Fruit fly (Drosophila melanogaster): ENCODE data around the gene CG43155.

CG43155 gene

DNA sequence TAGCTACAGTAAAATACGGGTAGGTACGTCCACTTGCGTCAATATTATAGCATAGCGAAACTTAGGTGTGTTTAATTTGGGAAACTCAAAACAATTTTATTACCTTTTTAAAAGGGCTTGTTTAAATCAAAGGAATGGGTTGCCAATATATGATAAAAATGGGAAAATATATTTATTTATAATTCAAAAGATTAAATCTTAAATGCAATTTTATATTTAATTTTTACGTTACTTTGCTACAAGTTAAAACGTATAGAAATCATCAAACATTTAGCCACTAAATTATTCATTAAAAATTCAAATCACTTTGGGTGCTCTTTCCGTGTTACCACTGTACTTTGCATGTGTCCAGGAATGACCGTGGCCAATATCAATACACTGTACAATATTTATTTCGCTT lies 18.6 kb upstream of the CG43155 start (continued):
- peak; percentile 9 for TF ChIP-seq CG13775 (GFP tag; optimal IDR thresholded peaks at IDR 0.05)
- peak; percentile 20 for TF ChIP-seq nmo (GFP tag; optimal IDR thresholded peaks at IDR 0.05)
- TF ChIP-seq phol (tag; optimal IDR thresholded peaks at IDR 0.05): peak; percentile 32
- TF ChIP-seq Fer1 (GFP tag; optimal IDR thresholded peaks at IDR 0.05): peak; percentile 51
- TF ChIP-seq ara (GFP tag; IDR thresholded peaks at IDR 0.05): no peak
- no peak for TF ChIP-seq CG10979 (tag; optimal IDR thresholded peaks at IDR 0.05)
- TF ChIP-seq Meics (GFP tag; optimal IDR thresholded peaks at IDR 0.05): peak; percentile 58
- peak; percentile 73 for TF ChIP-seq CG11504 (tag; optimal IDR thresholded peaks at IDR 0.05)
- TF ChIP-seq tin (GFP tag; optimal IDR thresholded peaks at IDR 0.05): no peak
- TF ChIP-seq gem (tag; optimal IDR thresholded peaks at IDR 0.05): peak; percentile 68
- TF ChIP-seq CG7556 (GFP tag; optimal IDR thresholded peaks at IDR 0.05): peak; percentile 20
- no peak for TF ChIP-seq CG13287 (GFP tag; IDR thresholded peaks at IDR 0.05; ENCODE audit: partially characterized antibody)
- peak; percentile 18 for TF ChIP-seq CG12391 (tag; optimal IDR thresholded peaks at IDR 0.05)
- TF ChIP-seq CG13624 (GFP tag; optimal IDR thresholded peaks at IDR 0.05): no peak
- peak; percentile 8 for TF ChIP-seq Blimp-1 (GFP tag; optimal IDR thresholded peaks at IDR 0.05)
- no peak for TF ChIP-seq NfI (GFP tag; optimal IDR thresholded peaks at IDR 0.05)
- TF ChIP-seq ham (GFP tag; IDR thresholded peaks at IDR 0.05): no peak
- peak; percentile 47 for TF ChIP-seq CG8924 (tag; optimal IDR thresholded peaks at IDR 0.05)
- TF ChIP-seq Sox102F (GFP tag; optimal IDR thresholded peaks at IDR 0.05): peak; percentile 38
- peak; percentile 34 for TF ChIP-seq PHDP (tag; optimal IDR thresholded peaks at IDR 0.05)
- TF ChIP-seq CG7839 (tag; optimal IDR thresholded peaks at IDR 0.05): peak; percentile 52
- TF ChIP-seq CG10543 (GFP tag; optimal IDR thresholded peaks at IDR 0.05): peak; percentile 15
- peak; percentile 40; the same call in 1 of the 2 replicates for TF ChIP-seq Ptx1 (GFP tag; IDR thresholded peaks at IDR 0.05)
- TF ChIP-seq Rfx (GFP tag; IDR thresholded peaks at IDR 0.05): 0 out of 2 replicates have a peak, but pooled peaks have one; percentile 21
- 0 out of 2 replicates have a peak, but pooled peaks have one; percentile 6 for TF ChIP-seq vvl (GFP tag; IDR thresholded peaks at IDR 0.05)
- peak; percentile 38 for TF ChIP-seq lab (GFP tag; optimal IDR thresholded peaks at IDR 0.05)
- TF ChIP-seq Vsx1 (GFP tag; optimal IDR thresholded peaks at IDR 0.05): peak; percentile 1
- peak; percentile 6 for TF ChIP-seq CG1233 (GFP tag; optimal IDR thresholded peaks at IDR 0.05)
- peak; percentile 18 for TF ChIP-seq scrt (GFP tag; optimal IDR thresholded peaks at IDR 0.05)
- peak; percentile 43 for TF ChIP-seq CG30403 (GFP tag; optimal IDR thresholded peaks at IDR 0.05)
- TF ChIP-seq tio (GFP tag; optimal IDR thresholded peaks at IDR 0.05): peak; percentile 10
- TF ChIP-seq CG8388 (GFP tag; optimal IDR thresholded peaks at IDR 0.05): peak; percentile 18
- 0 out of 2 replicates have a peak, but pooled peaks have one; percentile 30 for TF ChIP-seq seq (GFP tag; IDR thresholded peaks at IDR 0.05)
- peak; percentile 29 for TF ChIP-seq CG12104 (GFP tag; optimal IDR thresholded peaks at IDR 0.05)
- TF ChIP-seq CG18599 (GFP tag; optimal IDR thresholded peaks at IDR 0.05): peak; percentile 49
- peak; percentile 28 for TF ChIP-seq CG9437 (GFP tag; optimal IDR thresholded peaks at IDR 0.05)
- TF ChIP-seq pan (optimal IDR thresholded peaks at IDR 0.05): no peak
- TF ChIP-seq pan (GFP tag; optimal IDR thresholded peaks at IDR 0.05 in 1 of 2, IDR thresholded peaks at IDR 0.05 in 1 of 2): peak in 1 of 2 experiments; percentile 4
- TF ChIP-seq Hr51 (GFP tag; optimal IDR thresholded peaks at IDR 0.05): peak in 1 of 2 experiments; percentile 60
- no peak for TF ChIP-seq odd (GFP tag; optimal IDR thresholded peaks at IDR 0.05)
- peak; percentile 45 for TF ChIP-seq lmd (GFP tag; IDR thresholded peaks at IDR 0.05)
- peak; percentile 11 for TF ChIP-seq fd96Cb (tag; optimal IDR thresholded peaks at IDR 0.05)
- peak; percentile 27 for TF ChIP-seq tap (tag; optimal IDR thresholded peaks at IDR 0.05)
- peak in 1 of 2 experiments; percentile 46 for TF ChIP-seq dpn (GFP tag; optimal IDR thresholded peaks at IDR 0.05)
- TF ChIP-seq CG2712 (tag; optimal IDR thresholded peaks at IDR 0.05): peak; percentile 29
- TF ChIP-seq CoRest (tag; optimal IDR thresholded peaks at IDR 0.05): peak; percentile 64
- no peak for TF ChIP-seq sim (GFP tag; IDR thresholded peaks at IDR 0.05)
